Worm (Caenorhabditis elegans) whole organism, L4 larva: ENCODE data around the gene srh-174.

ENCODE experiments used
- aha-1 ChIP-seq: fragments of 150-350 bp; peaks from one replicate; lab custom pipeline; 2014; ENCODE audit warnings: missing biosample characterization, missing genetic modification characterization
- aly-2 ChIP-seq: sonication (generic microtip); optimal IDR thresholded peaks from 2 replicates; lab custom pipeline; 2018; ENCODE audit warnings: missing biosample characterization, missing genetic modification characterization
- nhr-10 ChIP-seq: fragments of 150-350 bp; optimal IDR thresholded peaks from 2 replicates; lab custom pipeline; 2014; ENCODE audit warnings: missing biosample characterization, missing genetic modification characterization
- nhr-25 ChIP-seq: sonication (generic microtip); optimal IDR thresholded peaks from 2 replicates; lab custom pipeline; 2017; ENCODE audit warnings: missing genetic modification characterization, mild to moderate bottlenecking, missing compliant biosample characterization, antibody characterized with exemption, moderate library complexity, borderline replicate concordance; ENCODE audit not compliant: insufficient read depth
- saeg-2 ChIP-seq: fragments of 200-800 bp; sonication (Bioruptor generic); IDR thresholded peaks from 2 replicates; pipeline ENCODE4 v1.3.6; 2022; ENCODE audit warnings: missing genetic modification reagents, missing genetic modification characterization, missing compliant biosample characterization
- snpc-4 ChIP-seq: fragments of 150-350 bp; optimal IDR thresholded peaks from 2 replicates; lab custom pipeline; 2014; ENCODE audit warnings: missing biosample characterization, missing genetic modification characterization
- spr-3 ChIP-seq: fragments of 200-800 bp; sonication (Bioruptor generic); optimal IDR thresholded peaks from 2 replicates; lab custom pipeline; 2018; ENCODE audit warnings: mild to moderate bottlenecking, missing genetic modification characterization, missing compliant biosample characterization
- unc-62 ChIP-seq, 3 experiments: fragments of 150-350 bp in 1 of 3; sonication (generic microtip); optimal IDR thresholded peaks in 2 of 3; peaks in 1 of 3; 1 replicate in 1 of 3; 2 replicates in 2 of 3; lab custom pipeline; 2014 to 2017; ENCODE audit warnings: missing biosample characterization in 3 of 3, missing genetic modification characterization in 3 of 3, missing genetic modification reagents in 3 of 3, missing genotype in 1 of 3

srh-174 gene

ce11 chrV:17225389-17225788 lies 46.8 kb downstream of the srh-174 start, which contains the start of gene scl-25:
TSS of gene scl-25 (plus strand) at chrV:17225689.
- TF ChIP-seq aly-2 (no peak), unc-62 (GFP tag; optimal IDR thresholded peaks at IDR 0.05 in 1 of 2; lab: Kevin White, UChicago) (peak in 1 of 2 experiments; percentile 47), unc-62 (tag; optimal IDR thresholded peaks at IDR 0.05; lab: Kevin White, UChicago) (no peak)
- TF ChIP-seq, all 104 proteins: peak for 1

ce11 chrV:17226119-17226518 lies 47.6 kb downstream of the srh-174 start, which contains the start of gene srh-112:
TSS of gene srh-112 (minus strand) at chrV:17226219.
- no peak for TF ChIP-seq nhr-25
- no peak for TF ChIP-seq saeg-2 (GFP tag; lab: Robert Waterston, UW)
- no peak for TF ChIP-seq spr-3 (GFP tag; lab: Kevin White, UChicago)
- TF ChIP-seq nhr-10: no peak
- no peak for TF ChIP-seq snpc-4
- peak; percentile 16 for TF ChIP-seq aha-1 (tag; lab: Kevin White, UChicago)
- TF ChIP-seq, all 104 proteins: peak for 1
